Worm (Caenorhabditis elegans): Measurements from ENCODE around the gene ugt-10.

Gene ugt-10

ce11 chrV:4864330-4864729 is 35.6 kb downstream of the ugt-10 start:
- TF ChIP-seq ama-1 (optimal IDR thresholded peaks at IDR 0.05) (no peak), aly-1 (tag; optimal IDR thresholded peaks at IDR 0.05) (no peak), hnd-1 (tag; optimal IDR thresholded peaks at IDR 0.05) (no peak), tbx-11 (GFP tag; IDR thresholded peaks at IDR 0.05) (no peak), hmbx-1 (tag; optimal IDR thresholded peaks at IDR 0.05) (no peak), sea-1 (GFP tag; conservative IDR thresholded peaks at IDR 0.05) (no peak), tra-4 (tag; optimal IDR thresholded peaks at IDR 0.05) (no peak), scrt-1 (GFP tag; IDR thresholded peaks at IDR 0.05) (no peak), F13C5.2 (tag; optimal IDR thresholded peaks at IDR 0.05) (no peak), ceh-13 (GFP tag; optimal IDR thresholded peaks at IDR 0.05) (no peak), flt-1 (GFP tag; IDR thresholded peaks at IDR 0.05) (no peak), hmg-4 (GFP tag; optimal IDR thresholded peaks at IDR 0.05) (no peak), ets-7 (tag; optimal IDR thresholded peaks at IDR 0.05) (no peak), tbx-37 (GFP tag; conservative IDR thresholded peaks at IDR 0.05) (no peak), pes-1 (GFP tag; IDR thresholded peaks at IDR 0.05) (no peak), ceh-36 (tag; optimal IDR thresholded peaks at IDR 0.05) (no peak), B0310.2 (tag; optimal IDR thresholded peaks at IDR 0.05) (no peak)

- TF ChIP-seq sea-1 (GFP tag; conservative IDR thresholded peaks at IDR 0.05) (no peak), F13C5.2 (tag; optimal IDR thresholded peaks at IDR 0.05) (no peak), hmg-4 (GFP tag; optimal IDR thresholded peaks at IDR 0.05) (no peak), flt-1 (GFP tag; IDR thresholded peaks at IDR 0.05) (no peak), aly-1 (tag; optimal IDR thresholded peaks at IDR 0.05) (no peak), ama-1 (optimal IDR thresholded peaks at IDR 0.05) (no peak), ceh-13 (GFP tag; optimal IDR thresholded peaks at IDR 0.05) (no peak), hmbx-1 (tag; optimal IDR thresholded peaks at IDR 0.05) (no peak), scrt-1 (GFP tag; IDR thresholded peaks at IDR 0.05) (no peak), tra-4 (tag; optimal IDR thresholded peaks at IDR 0.05) (no peak), hnd-1 (tag; optimal IDR thresholded peaks at IDR 0.05) (no peak), B0310.2 (tag; optimal IDR thresholded peaks at IDR 0.05) (no peak), ceh-36 (tag; optimal IDR thresholded peaks at IDR 0.05) (no peak), tbx-37 (GFP tag; conservative IDR thresholded peaks at IDR 0.05) (no peak), pes-1 (GFP tag; IDR thresholded peaks at IDR 0.05) (no peak)
Observed at ce11 chrV:4862737-4863136, 37.2 kb downstream of the ugt-10 start, which contains the start of gene C37H5.13. TSS of gene C37H5.13 (minus strand) at chrV:4862965.

- TF ChIP-seq hnd-1 (tag; optimal IDR thresholded peaks at IDR 0.05) (no peak), tbx-11 (GFP tag; IDR thresholded peaks at IDR 0.05) (no peak), ceh-36 (tag; optimal IDR thresholded peaks at IDR 0.05) (peak; percentile 1), F13C5.2 (tag; optimal IDR thresholded peaks at IDR 0.05) (peak; percentile 41)
Observed at ce11 chrV:4860525-4860924, 39.4 kb downstream of the ugt-10 start.

ce11 chrV:4857561-4857960 is 42.4 kb downstream of the ugt-10 start:
- TF ChIP-seq flt-1 (GFP tag; IDR thresholded peaks at IDR 0.05) = no peak
- no peak for TF ChIP-seq F13C5.2 (tag; optimal IDR thresholded peaks at IDR 0.05)
- no peak for TF ChIP-seq tbx-37 (GFP tag; conservative IDR thresholded peaks at IDR 0.05)
- no peak for TF ChIP-seq hnd-1 (tag; optimal IDR thresholded peaks at IDR 0.05)
- no peak for TF ChIP-seq tra-4 (tag; optimal IDR thresholded peaks at IDR 0.05)
- TF ChIP-seq tbx-11 (GFP tag; IDR thresholded peaks at IDR 0.05) = no peak
- no peak for TF ChIP-seq hmbx-1 (tag; optimal IDR thresholded peaks at IDR 0.05)
- no peak for TF ChIP-seq ama-1 (optimal IDR thresholded peaks at IDR 0.05)
- no peak for TF ChIP-seq ceh-13 (GFP tag; optimal IDR thresholded peaks at IDR 0.05)
- TF ChIP-seq B0310.2 (tag; optimal IDR thresholded peaks at IDR 0.05) = no peak
- TF ChIP-seq hmg-4 (GFP tag; optimal IDR thresholded peaks at IDR 0.05) = no peak
- TF ChIP-seq ceh-36 (tag; optimal IDR thresholded peaks at IDR 0.05) = no peak
- TF ChIP-seq ets-7 (tag; optimal IDR thresholded peaks at IDR 0.05) = no peak

- no peak for TF ChIP-seq ceh-36 (tag; optimal IDR thresholded peaks at IDR 0.05)
- no peak for TF ChIP-seq aly-1 (tag; optimal IDR thresholded peaks at IDR 0.05)
- no peak for TF ChIP-seq scrt-1 (GFP tag; IDR thresholded peaks at IDR 0.05)
- TF ChIP-seq flt-1 (GFP tag; IDR thresholded peaks at IDR 0.05) = no peak
- TF ChIP-seq F13C5.2 (tag; optimal IDR thresholded peaks at IDR 0.05) = no peak
- no peak for TF ChIP-seq pes-1 (GFP tag; IDR thresholded peaks at IDR 0.05)
- no peak for TF ChIP-seq ceh-13 (GFP tag; optimal IDR thresholded peaks at IDR 0.05)
- no peak for TF ChIP-seq tbx-37 (GFP tag; conservative IDR thresholded peaks at IDR 0.05)
- no peak for TF ChIP-seq hmbx-1 (tag; optimal IDR thresholded peaks at IDR 0.05)
- TF ChIP-seq tra-4 (tag; optimal IDR thresholded peaks at IDR 0.05) = no peak
- TF ChIP-seq ets-7 (tag; optimal IDR thresholded peaks at IDR 0.05) = no peak
- no peak for TF ChIP-seq hnd-1 (tag; optimal IDR thresholded peaks at IDR 0.05)
- TF ChIP-seq sea-1 (GFP tag; conservative IDR thresholded peaks at IDR 0.05) = no peak
Observed at ce11 chrV:4851969-4852368, 48.0 kb downstream of the ugt-10 start.

ce11 chrV:4851138-4851537 is 48.8 kb downstream of the ugt-10 start, which contains the start of gene nex-4:
TSS of gene nex-4 (plus strand) at chrV:4851438.
- TF ChIP-seq scrt-1 (GFP tag; IDR thresholded peaks at IDR 0.05) (no peak), hmbx-1 (tag; optimal IDR thresholded peaks at IDR 0.05) (no peak), ama-1 (optimal IDR thresholded peaks at IDR 0.05) (no peak), B0310.2 (tag; optimal IDR thresholded peaks at IDR 0.05) (no peak), ceh-36 (tag; optimal IDR thresholded peaks at IDR 0.05) (no peak), tbx-37 (GFP tag; conservative IDR thresholded peaks at IDR 0.05) (no peak), pes-1 (GFP tag; IDR thresholded peaks at IDR 0.05) (no peak), flt-1 (GFP tag; IDR thresholded peaks at IDR 0.05) (no peak), hnd-1 (tag; optimal IDR thresholded peaks at IDR 0.05) (no peak), aly-1 (tag; optimal IDR thresholded peaks at IDR 0.05) (no peak), ets-7 (tag; optimal IDR thresholded peaks at IDR 0.05) (no peak), hmg-4 (GFP tag; optimal IDR thresholded peaks at IDR 0.05) (no peak)

- no peak for TF ChIP-seq pes-1 (GFP tag; IDR thresholded peaks at IDR 0.05)
Observed at ce11 chrV:4850446-4850845, 49.5 kb downstream of the ugt-10 start.
